Worm (Caenorhabditis elegans): ENCODE data around the gene Y70C5B.2.
"Not testable (repeated sequence)": the region's sequence is repeated elsewhere in the genome, so short reads cannot be mapped to it uniquely, and the experiment has no call there.

- not testable (repeated sequence) for TF ChIP-seq F26F4.8 (GFP tag; conservative IDR thresholded peaks at IDR 0.05); nhr-28 (tag; optimal IDR thresholded peaks at IDR 0.05); jun-1 (tag; optimal IDR thresholded peaks at IDR 0.05); mdl-1 (tag; optimal IDR thresholded peaks at IDR 0.05); lin-15B (tag; optimal IDR thresholded peaks at IDR 0.05); ztf-11 (tag; optimal IDR thresholded peaks at IDR 0.05)
Measured at ce11 chrV:16649200-16649599, 11.5 kb downstream of the Y70C5B.2 start, which contains the start of gene W06G6.11.
